Fruit fly (Drosophila melanogaster) whole organism, embryonic: ENCODE data around the gene Ldsdh1.

Experiments used
- Asciz ChIP-seq: fragments of 200-800 bp; sonication (Bioruptor generic); optimal IDR thresholded peaks from 2 replicates; lab custom pipeline; 2017; ENCODE audit warnings: missing biosample characterization, mild to moderate bottlenecking, missing genetic modification characterization, missing genetic modification reagents
- Atf-2 ChIP-seq: fragments of 200-800 bp; sonication (Bioruptor generic); optimal IDR thresholded peaks from 2 replicates; lab custom pipeline; 2016; ENCODE audit warnings: missing biosample characterization, missing genetic modification characterization
- Awh ChIP-seq: fragments of 200-800 bp; sonication (Bioruptor generic); IDR thresholded peaks from 2 replicates; pipeline ENCODE4, ENCODE4 v1.3.6; 2022; ENCODE audit warnings: missing biosample characterization, missing genetic modification characterization
- B-H2 ChIP-seq: fragments of 200-800 bp; sonication (Bioruptor generic); optimal IDR thresholded peaks from 2 replicates; lab custom pipeline; 2018; ENCODE audit warnings: missing biosample characterization, mild to moderate bottlenecking, missing genetic modification characterization
- CG12155 ChIP-seq: fragments of 200-800 bp; sonication (Bioruptor generic); optimal IDR thresholded peaks from 3 replicates; lab custom pipeline; 2016; ENCODE audit warnings: missing biosample characterization, missing genetic modification characterization
- CG14710 ChIP-seq: fragments of 200-800 bp; sonication (Bioruptor generic); optimal IDR thresholded peaks from 3 replicates; lab custom pipeline; 2019; ENCODE audit warnings: missing biosample characterization, mild to moderate bottlenecking, missing genetic modification characterization, moderate library complexity
- CG15601 ChIP-seq: fragments of 200-800 bp; sonication (Bioruptor generic); optimal IDR thresholded peaks from 3 replicates; lab custom pipeline; 2019; ENCODE audit warnings: missing biosample characterization, mild to moderate bottlenecking, missing genetic modification characterization, moderate library complexity
- CG31388 ChIP-seq: fragments of 200-800 bp; sonication (Bioruptor generic); optimal IDR thresholded peaks from 2 replicates; lab custom pipeline; 2016; ENCODE audit warnings: missing biosample characterization, missing genetic modification characterization
- CG34224 ChIP-seq: fragments of 200-800 bp; sonication (Bioruptor generic); IDR thresholded peaks from 3 replicates; pipeline ENCODE4 v1.3.6; 2022; ENCODE audit warnings: missing biosample characterization, missing genetic modification characterization; ENCODE audit not compliant: partially characterized antibody
- CG4424 ChIP-seq: fragments of 200-800 bp; sonication (Bioruptor generic); optimal IDR thresholded peaks from 3 replicates; lab custom pipeline; 2016; ENCODE audit warnings: missing biosample characterization, missing genetic modification characterization
- CG6791 ChIP-seq: fragments of 200-800 bp; sonication (Bioruptor generic); IDR thresholded peaks from 3 replicates; pipeline ENCODE4 v1.3.6; 2022; ENCODE audit warnings: missing biosample characterization, missing genetic modification characterization; ENCODE audit not compliant: partially characterized antibody
- CG7786 ChIP-seq: fragments of 200-800 bp; sonication (Bioruptor generic); optimal IDR thresholded peaks from 2 replicates; lab custom pipeline; 2016; ENCODE audit warnings: missing biosample characterization, missing genetic modification characterization
- CkIIα-i1 ChIP-seq: fragments of 200-800 bp; sonication (Bioruptor generic); IDR thresholded peaks from 2 replicates; pipeline ENCODE4 v1.3.6; 2022; ENCODE audit warnings: missing biosample characterization, missing genetic modification characterization
- CrebB ChIP-seq: fragments of 200-800 bp; sonication (Bioruptor generic); optimal IDR thresholded peaks from 3 replicates; lab custom pipeline; 2018; ENCODE audit warnings: missing biosample characterization, mild to moderate bottlenecking, missing genetic modification characterization
- Dfd ChIP-seq, 2 experiments: fragments of >200 bp; optimal IDR thresholded peaks; 2 replicates each; lab custom pipeline; 2017; ENCODE audit warnings: missing biosample characterization in 2 of 2, missing genetic modification characterization in 2 of 2
- Doc3 ChIP-seq: fragments of 200-800 bp; sonication (Bioruptor generic); IDR thresholded peaks from 3 replicates; pipeline ENCODE4 v1.3.6; 2022; ENCODE audit warnings: missing biosample characterization, missing genetic modification characterization; ENCODE audit not compliant: partially characterized antibody
- HHEX ChIP-seq: fragments of 200-800 bp; sonication (Bioruptor generic); optimal IDR thresholded peaks from 3 replicates; lab custom pipeline; 2017; ENCODE audit warnings: missing biosample characterization, mild to moderate bottlenecking, missing genetic modification characterization, missing genetic modification reagents
- Hsf ChIP-seq: fragments of 200-800 bp; sonication (Bioruptor generic); optimal IDR thresholded peaks from 3 replicates; lab custom pipeline; 2016; ENCODE audit warnings: missing biosample characterization, missing genetic modification characterization
- Kr ChIP-seq: fragments of 200-800 bp; sonication (Bioruptor generic); optimal IDR thresholded peaks from 2 replicates; lab custom pipeline; 2017; ENCODE audit warnings: missing biosample characterization, mild to moderate bottlenecking, missing genetic modification characterization
- Max ChIP-seq: fragments of 200-800 bp; sonication (Bioruptor generic); optimal IDR thresholded peaks from 2 replicates; lab custom pipeline; 2016; ENCODE audit warnings: missing biosample characterization, mild to moderate bottlenecking, missing genetic modification characterization
- Nf-YA ChIP-seq: fragments of 200-800 bp; sonication (Bioruptor generic); IDR thresholded peaks from 2 replicates; pipeline ENCODE4 v1.3.6; 2022; ENCODE audit warnings: missing biosample characterization, missing genetic modification characterization
- Optix ChIP-seq: fragments of 200-800 bp; sonication (Bioruptor generic); IDR thresholded peaks from 3 replicates; pipeline ENCODE4 v1.3.6; 2022; ENCODE audit warnings: missing biosample characterization, missing genetic modification characterization
- Trl ChIP-seq, 3 experiments: fragments of >200 bp in 2 of 3; fragments of 200-800 bp in 1 of 3; sonication (Bioruptor generic) in 1 of 3; optimal IDR thresholded peaks; 2 replicates in 1 of 3; 3 replicates in 2 of 3; lab custom pipeline; 2016 to 2017; ENCODE audit warnings: missing biosample characterization in 1 of 3, missing genetic modification characterization in 1 of 3
- Usf ChIP-seq: fragments of 200-800 bp; sonication (Bioruptor generic); optimal IDR thresholded peaks from 2 replicates; lab custom pipeline; 2017; ENCODE audit warnings: missing genotype, missing biosample characterization, missing genetic modification characterization
- ac ChIP-seq: fragments of 200-800 bp; sonication (Bioruptor generic); optimal IDR thresholded peaks from 3 replicates; lab custom pipeline; 2017; ENCODE audit warnings: missing biosample characterization, mild to moderate bottlenecking, missing genetic modification characterization
- ase ChIP-seq: fragments of 200-800 bp; sonication (Bioruptor generic); IDR thresholded peaks from 3 replicates; pipeline ENCODE4 v1.3.6; 2022; ENCODE audit warnings: missing biosample characterization, missing genetic modification characterization
- ato ChIP-seq: fragments of 200-800 bp; sonication (Bioruptor generic); IDR thresholded peaks from 2 replicates; pipeline ENCODE4 v1.3.6; 2022; ENCODE audit warnings: missing biosample characterization, missing genetic modification characterization; ENCODE audit not compliant: partially characterized antibody
- bowl ChIP-seq: fragments of 200-800 bp; sonication (Bioruptor generic); IDR thresholded peaks from 2 replicates; pipeline ENCODE4 v1.3.6; 2022; ENCODE audit warnings: missing biosample characterization, missing genetic modification characterization
- crp ChIP-seq, 2 experiments: fragments of 200-800 bp; sonication (Bioruptor generic); optimal IDR thresholded peaks; 2 replicates in 1 of 2; 3 replicates in 1 of 2; lab custom pipeline; 2017; ENCODE audit warnings: missing biosample characterization in 2 of 2, missing genetic modification characterization in 2 of 2, mild to moderate bottlenecking in 1 of 2, moderate library complexity in 1 of 2
- cwo ChIP-seq: fragments of 200-800 bp; sonication (Bioruptor generic); optimal IDR thresholded peaks from 3 replicates; lab custom pipeline; 2017; ENCODE audit warnings: missing biosample characterization, missing genetic modification characterization, mild to moderate bottlenecking, moderate library complexity, missing genetic modification reagents
- da ChIP-seq: fragments of 200-800 bp; sonication (Bioruptor generic); optimal IDR thresholded peaks from 2 replicates; lab custom pipeline; 2016; ENCODE audit warnings: missing biosample characterization, missing genetic modification characterization
- dpn ChIP-seq, 2 experiments: fragments of 200-800 bp; sonication (Bioruptor generic); optimal IDR thresholded peaks; 3 replicates each; lab custom pipeline; 2016; ENCODE audit warnings: missing biosample characterization in 2 of 2, missing genetic modification characterization in 2 of 2
- esg ChIP-seq: fragments of 200-800 bp; sonication (Bioruptor generic); conservative IDR thresholded peaks from 2 replicates; pipeline ENCODE4 v1.3.6; 2022; ENCODE audit warnings: missing biosample characterization, missing genetic modification characterization
- fd64A ChIP-seq: fragments of 200-800 bp; sonication (Bioruptor generic); optimal IDR thresholded peaks from 3 replicates; lab custom pipeline; 2018; ENCODE audit warnings: missing biosample characterization, mild to moderate bottlenecking, missing genetic modification characterization
- hkb ChIP-seq, 2 experiments: fragments of 200-800 bp in 1 of 2; fragments of >200 bp in 1 of 2; sonication (Bioruptor generic) in 1 of 2; IDR thresholded peaks in 1 of 2; optimal IDR thresholded peaks in 1 of 2; 2 replicates each; pipeline versions ENCODE4 v1.3.6 to Lab custom; 2017 to 2022; ENCODE audit warnings: missing biosample characterization in 1 of 2, missing genetic modification characterization in 1 of 2
- jigr1 ChIP-seq: fragments of 200-800 bp; sonication (Bioruptor generic); IDR thresholded peaks from 3 replicates; pipeline ENCODE4 v1.3.6; 2022; ENCODE audit warnings: missing biosample characterization, missing genetic modification characterization
- pros ChIP-seq: fragments of 200-800 bp; sonication (Bioruptor generic); optimal IDR thresholded peaks from 3 replicates; lab custom pipeline; 2019; ENCODE audit warnings: missing biosample characterization, mild to moderate bottlenecking, missing genetic modification characterization, moderate library complexity
- psq ChIP-seq: fragments of 200-800 bp; sonication (Bioruptor generic); optimal IDR thresholded peaks from 2 replicates; lab custom pipeline; 2017; ENCODE audit warnings: missing biosample characterization, missing genetic modification characterization
- rib ChIP-seq: fragments of 200-800 bp; sonication (Bioruptor generic); IDR thresholded peaks from 2 replicates; pipeline ENCODE4 v1.3.6; 2022; ENCODE audit warnings: missing biosample characterization, missing genetic modification characterization
- row ChIP-seq: fragments of 200-800 bp; sonication (Bioruptor generic); IDR thresholded peaks from 3 replicates; pipeline ENCODE4 v1.3.6; 2022; ENCODE audit warnings: missing biosample characterization, missing genetic modification characterization
- schlank ChIP-seq: fragments of 200-800 bp; sonication (Bioruptor generic); optimal IDR thresholded peaks from 2 replicates; lab custom pipeline; 2018; ENCODE audit warnings: missing biosample characterization, mild to moderate bottlenecking, missing genetic modification characterization
- scrt ChIP-seq: fragments of 200-800 bp; sonication (Bioruptor generic); optimal IDR thresholded peaks from 2 replicates; lab custom pipeline; 2018; ENCODE audit warnings: missing biosample characterization, mild to moderate bottlenecking, missing genetic modification characterization, moderate library complexity
- sens-2 ChIP-seq: fragments of 200-800 bp; sonication (Bioruptor generic); IDR thresholded peaks from 2 replicates; pipeline ENCODE4 v1.3.6; 2022; ENCODE audit warnings: missing biosample characterization, missing genetic modification characterization
- tup ChIP-seq: fragments of 200-800 bp; sonication (Bioruptor generic); optimal IDR thresholded peaks from 2 replicates; lab custom pipeline; 2016; ENCODE audit warnings: missing biosample characterization, mild to moderate bottlenecking, missing genetic modification characterization, moderate library complexity
- unpg ChIP-seq: fragments of 200-800 bp; sonication (Bioruptor generic); optimal IDR thresholded peaks from 3 replicates; lab custom pipeline; 2018; ENCODE audit warnings: missing biosample characterization, mild to moderate bottlenecking, missing genetic modification characterization, moderate library complexity
- zen ChIP-seq: fragments of 200-800 bp; sonication (Bioruptor generic); optimal IDR thresholded peaks from 3 replicates; lab custom pipeline; 2018; ENCODE audit warnings: missing biosample characterization, mild to moderate bottlenecking, missing genetic modification characterization, moderate library complexity
- zfh1 ChIP-seq: fragments of 200-800 bp; sonication (Bioruptor generic); IDR thresholded peaks from 3 replicates; pipeline ENCODE4 v1.3.6; 2022; ENCODE audit warnings: missing biosample characterization, missing genetic modification characterization

Gene Ldsdh1

DNA sequence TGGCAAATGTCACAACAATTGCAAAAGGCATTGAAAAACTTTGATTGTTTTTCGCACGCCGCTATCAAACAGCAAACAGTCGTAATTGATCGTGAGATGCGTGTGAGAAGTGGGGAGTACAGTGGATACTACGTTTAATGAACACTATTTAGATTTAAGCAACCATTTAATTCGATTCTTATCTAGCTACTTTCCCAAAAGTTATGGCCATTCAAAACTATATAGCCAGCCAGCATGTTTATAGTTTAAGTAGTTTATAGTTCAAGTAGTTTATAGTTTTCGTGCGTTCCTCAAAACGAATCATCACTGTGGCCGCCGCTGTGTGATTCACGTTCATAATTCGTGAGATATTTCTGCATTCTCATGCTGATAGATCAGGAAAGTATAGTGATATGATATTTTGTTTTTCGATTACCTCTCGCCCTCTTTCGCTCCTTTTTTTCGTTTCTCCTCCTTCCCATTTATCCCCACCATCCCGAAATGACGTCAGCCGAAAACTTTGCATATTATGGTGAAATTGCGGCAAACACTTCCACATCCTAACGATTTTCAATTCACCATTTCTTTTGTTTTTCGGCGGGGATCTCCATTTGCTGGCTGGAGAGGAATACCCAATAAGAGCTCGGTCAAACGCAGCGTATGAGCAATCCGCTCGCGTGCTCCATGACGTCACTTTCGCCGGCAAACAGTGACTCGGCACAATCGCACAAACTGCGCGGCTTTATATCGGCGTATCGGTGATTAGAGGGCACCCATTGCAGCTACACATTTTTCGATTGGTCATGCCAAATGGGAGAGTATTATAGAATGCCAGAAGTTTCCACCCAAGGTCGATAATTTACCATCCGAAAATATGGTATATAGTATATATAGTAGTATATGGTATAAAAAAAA, 32.2 kb upstream of the Ldsdh1 start (continued):
- no peak for TF ChIP-seq CG34224 (GFP tag; lab: Robert Waterston, UW)
- peak; percentile 6 for TF ChIP-seq tup (GFP tag; lab: Kevin White, UChicago)
- TF ChIP-seq zfh1, result peak; percentile 26; the same call in 1 of the 3 replicates
- TF ChIP-seq scrt, result peak; percentile 52
- TF ChIP-seq Awh (GFP tag; lab: Robert Waterston, UW), result no peak
- TF ChIP-seq CG4424 (GFP tag; lab: Kevin White, UChicago), result peak; percentile 4
- TF ChIP-seq CkIIα-i1, result no peak
- 0 out of 2 replicates have a peak, but pooled peaks have one; percentile 52 for TF ChIP-seq rib
- TF ChIP-seq unpg, result peak; percentile 75
- no peak for TF ChIP-seq Dfd (GFP tag; optimal IDR thresholded peaks at IDR 0.05; lab: Kevin White, UChicago)
- no peak for TF ChIP-seq Optix (GFP tag; lab: Robert Waterston, UW)
- peak; percentile 89 for TF ChIP-seq schlank (tag; lab: Kevin White, UChicago)
- no peak for TF ChIP-seq pros (GFP tag; lab: Kevin White, UChicago)
- peak; percentile 49 to 57 for TF ChIP-seq dpn (GFP tag; optimal IDR thresholded peaks at IDR 0.05; lab: Kevin White, UChicago)
- TF ChIP-seq crp (GFP tag; optimal IDR thresholded peaks at IDR 0.05; lab: Kevin White, UChicago), result no peak
- TF ChIP-seq CG7786 (GFP tag; lab: Kevin White, UChicago), result peak; percentile 69
- no peak for TF ChIP-seq Trl (optimal IDR thresholded peaks at IDR 0.05; lab: Kevin White, UChicago)
- peak; percentile 11 for TF ChIP-seq Trl (GFP tag; optimal IDR thresholded peaks at IDR 0.05; lab: Kevin White, UChicago)
- no peak for TF ChIP-seq CG6791 (GFP tag; lab: Robert Waterston, UW)
- TF ChIP-seq ase, result no peak
- no peak for TF ChIP-seq Doc3 (GFP tag; lab: Robert Waterston, UW)
- TF ChIP-seq row, result peak; percentile 85
- TF ChIP-seq zen (tag; lab: Kevin White, UChicago), result no peak
- no peak for TF ChIP-seq Kr (GFP tag; lab: Kevin White, UChicago)
- no peak for TF ChIP-seq fd64A (GFP tag; lab: Kevin White, UChicago)
- peak; percentile 8 for TF ChIP-seq Usf (GFP tag; lab: Kevin White, UChicago)
- peak; percentile 42 for TF ChIP-seq esg
- TF ChIP-seq bowl (GFP tag; lab: Robert Waterston, UW), result no peak
- peak; percentile 60 for TF ChIP-seq B-H2
- no peak for TF ChIP-seq ac (GFP tag; lab: Kevin White, UChicago)
- TF ChIP-seq hkb (optimal IDR thresholded peaks at IDR 0.05; lab: Kevin White, UChicago), result no peak
- peak; percentile 41; the same call in 1 of the 2 replicates for TF ChIP-seq hkb (GFP tag; IDR thresholded peaks at IDR 0.05; lab: Robert Waterston, UW)
- no peak for TF ChIP-seq CG14710 (tag; lab: Kevin White, UChicago)
- TF ChIP-seq HHEX (GFP tag; lab: Kevin White, UChicago), result peak; percentile 66
- no peak for TF ChIP-seq Nf-YA (GFP tag; lab: Robert Waterston, UW)
- TF ChIP-seq Max (GFP tag; lab: Kevin White, UChicago), result no peak
- TF ChIP-seq CG15601 (tag; lab: Kevin White, UChicago), result no peak
- TF ChIP-seq CG12155, result peak; percentile 63
- TF ChIP-seq ato (GFP tag; lab: Robert Waterston, UW), result no peak
- no peak for TF ChIP-seq Asciz (GFP tag; lab: Kevin White, UChicago)
- TF ChIP-seq jigr1 (GFP tag; lab: Robert Waterston, UW), result no peak
- TF ChIP-seq cwo (GFP tag; lab: Kevin White, UChicago), result peak; percentile 73
- TF ChIP-seq sens-2, result no peak
- no peak for TF ChIP-seq psq (GFP tag; lab: Kevin White, UChicago)
- TF ChIP-seq CrebB (tag; lab: Kevin White, UChicago), result peak; percentile 51
- no peak for TF ChIP-seq da (GFP tag; lab: Kevin White, UChicago)
- no peak for TF ChIP-seq Atf-2 (GFP tag; lab: Kevin White, UChicago)
- no peak for TF ChIP-seq CG31388 (GFP tag; lab: Kevin White, UChicago)
- TF ChIP-seq Hsf (GFP tag; lab: Kevin White, UChicago), result peak; percentile 51
